Worm (Caenorhabditis elegans) whole organism, L1 larva: ENCODE measurements around the gene pink-1.

Experiments
- egl-13 ChIP-seq: sonication (generic microtip); optimal IDR thresholded peaks from 2 replicates; lab custom pipeline; 2016; ENCODE audit warnings: missing genotype, missing genetic modification reagents, missing genetic modification characterization, missing compliant biosample characterization
- nhr-28 ChIP-seq: fragments of 150-350 bp; optimal IDR thresholded peaks from 2 replicates; lab custom pipeline; 2014; ENCODE audit warnings: missing biosample characterization, missing genetic modification characterization
- ztf-4 ChIP-seq: fragments of 150-350 bp; optimal IDR thresholded peaks from 2 replicates; lab custom pipeline; 2014; ENCODE audit warnings: missing biosample characterization, missing genetic modification characterization

DNA sequence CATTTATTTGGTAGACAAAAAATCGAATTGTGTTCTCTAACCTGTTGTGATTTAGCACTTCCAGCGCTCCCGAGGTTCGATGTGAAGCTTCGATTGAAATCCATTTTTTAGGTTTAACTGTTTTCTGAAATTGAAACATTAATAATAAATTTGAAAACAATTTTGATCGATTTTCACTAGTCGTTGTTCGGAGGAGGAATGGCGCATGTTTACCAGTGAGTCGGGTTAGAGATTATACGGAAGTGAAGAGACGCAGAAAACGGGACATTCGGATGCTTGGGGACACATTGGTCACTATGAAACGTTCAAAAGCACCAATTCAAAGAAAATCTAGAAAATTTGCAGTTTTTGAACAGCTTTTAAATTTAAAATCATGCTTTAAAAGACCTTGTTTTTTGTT, 3.3 kb upstream of the pink-1 start, which contains the start of gene fbxl-3:
- TF ChIP-seq nhr-28 (tag; lab: Kevin White, UChicago), result no peak
- TF ChIP-seq ztf-4, result no peak
- TF ChIP-seq egl-13, result no peak
